Fruit fly (Drosophila melanogaster) whole organism, embryonic: ENCODE measurements around the gene CG17359.

Experiments
- Atf-2 ChIP-seq: fragments of 200-800 bp; sonication (Bioruptor generic); optimal IDR thresholded peaks from 2 replicates; lab custom pipeline; 2016; ENCODE audit warnings: missing biosample characterization, missing genetic modification characterization
- Atf6 ChIP-seq: fragments of 200-800 bp; sonication (Bioruptor generic); IDR thresholded peaks from 2 replicates; pipeline ENCODE4 v1.3.6; 2022; ENCODE audit warnings: missing biosample characterization, missing genetic modification characterization
- Bteb2 ChIP-seq: fragments of 200-800 bp; sonication (Bioruptor generic); optimal IDR thresholded peaks from 2 replicates; lab custom pipeline; 2016; ENCODE audit warnings: missing biosample characterization, missing genetic modification characterization
- C15 ChIP-seq: fragments of 200-800 bp; sonication (Bioruptor generic); IDR thresholded peaks from 3 replicates; pipeline ENCODE4 v1.3.6; 2022; ENCODE audit warnings: missing biosample characterization, missing genetic modification characterization
- CG1024 ChIP-seq: fragments of 200-800 bp; sonication (Bioruptor generic); IDR thresholded peaks from 2 replicates; pipeline ENCODE4 v1.3.6; 2022; ENCODE audit warnings: missing biosample characterization, missing genetic modification characterization
- CG10321 ChIP-seq: fragments of 200-800 bp; sonication (Bioruptor generic); IDR thresholded peaks from 2 replicates; pipeline ENCODE4 v1.3.6; 2022; ENCODE audit warnings: missing biosample characterization, missing genetic modification characterization
- CG10543 ChIP-seq: fragments of 200-800 bp; sonication (Bioruptor generic); optimal IDR thresholded peaks from 3 replicates; lab custom pipeline; 2017; ENCODE audit warnings: missing biosample characterization, mild to moderate bottlenecking, missing genetic modification characterization, moderate library complexity
- CG11696 ChIP-seq: fragments of 200-800 bp; sonication (Bioruptor generic); IDR thresholded peaks from 2 replicates; pipeline ENCODE4 v1.3.6; 2022; ENCODE audit warnings: missing biosample characterization, missing genetic modification characterization
- CG12071 ChIP-seq: fragments of 200-800 bp; sonication (Bioruptor generic); optimal IDR thresholded peaks from 3 replicates; lab custom pipeline; 2018; ENCODE audit warnings: missing biosample characterization, mild to moderate bottlenecking, missing genetic modification characterization
- CG12299 ChIP-seq: fragments of 200-800 bp; sonication (Bioruptor generic); optimal IDR thresholded peaks from 2 replicates; lab custom pipeline; 2018; ENCODE audit warnings: missing biosample characterization, mild to moderate bottlenecking, missing genetic modification characterization
- CG1233 ChIP-seq: fragments of 200-800 bp; sonication (Bioruptor generic); optimal IDR thresholded peaks from 4 replicates; lab custom pipeline; 2018; ENCODE audit warnings: missing biosample characterization, mild to moderate bottlenecking, missing genetic modification characterization
- CG12391 ChIP-seq: fragments of 200-800 bp; sonication (Bioruptor generic); optimal IDR thresholded peaks from 3 replicates; lab custom pipeline; 2018; ENCODE audit warnings: missing biosample characterization, mild to moderate bottlenecking, missing genetic modification characterization, moderate library complexity
- CG12659 ChIP-seq: fragments of 200-800 bp; sonication (Bioruptor generic); optimal IDR thresholded peaks from 3 replicates; lab custom pipeline; 2017; ENCODE audit warnings: mild to moderate bottlenecking, missing biosample characterization, missing genetic modification reagents, missing genetic modification characterization
- CG14050 ChIP-seq: fragments of 200-800 bp; sonication (Bioruptor generic); IDR thresholded peaks from 3 replicates; pipeline ENCODE4 v1.3.6; 2022; ENCODE audit warnings: missing biosample characterization, missing genetic modification characterization
- CG15479 ChIP-seq: fragments of 200-800 bp; sonication (Bioruptor generic); optimal IDR thresholded peaks from 3 replicates; lab custom pipeline; 2019; ENCODE audit warnings: missing biosample characterization, mild to moderate bottlenecking, missing genetic modification characterization, moderate library complexity
- CG15514 ChIP-seq: fragments of 200-800 bp; sonication (Bioruptor generic); optimal IDR thresholded peaks from 3 replicates; lab custom pipeline; 2017; ENCODE audit warnings: missing biosample characterization, missing genetic modification characterization, mild to moderate bottlenecking, moderate library complexity, missing genetic modification reagents
- CG16779 ChIP-seq: fragments of 200-800 bp; sonication (Bioruptor generic); IDR thresholded peaks from 2 replicates; pipeline ENCODE4 v1.3.6; 2022; ENCODE audit warnings: missing biosample characterization, missing genetic modification characterization
- CG2712 ChIP-seq: fragments of 200-800 bp; optimal IDR thresholded peaks from 3 replicates; lab custom pipeline; 2019; ENCODE audit warnings: missing biosample characterization, mild to moderate bottlenecking, missing genetic modification characterization, moderate library complexity
- CG32772 ChIP-seq: fragments of 200-800 bp; sonication (Bioruptor generic); IDR thresholded peaks from 2 replicates; pipeline ENCODE4 v1.3.6; 2022; ENCODE audit warnings: missing biosample characterization, missing genetic modification characterization
- CG4730 ChIP-seq: fragments of 200-800 bp; sonication (Bioruptor generic); IDR thresholded peaks from 2 replicates; pipeline ENCODE4 v1.3.6; 2022; ENCODE audit warnings: missing biosample characterization, missing genetic modification characterization
- CG6175 ChIP-seq: fragments of 200-800 bp; sonication (Bioruptor generic); IDR thresholded peaks from 3 replicates; pipeline ENCODE4 v1.3.6; 2022; ENCODE audit warnings: missing biosample characterization, missing genetic modification characterization
- CG6683 ChIP-seq: fragments of 200-800 bp; sonication (Bioruptor generic); optimal IDR thresholded peaks from 2 replicates; lab custom pipeline; 2017; ENCODE audit warnings: missing biosample characterization, mild to moderate bottlenecking, missing genetic modification characterization, missing genetic modification reagents
- CG9876 ChIP-seq: fragments of 200-800 bp; sonication (Bioruptor generic); optimal IDR thresholded peaks from 2 replicates; lab custom pipeline; 2016; ENCODE audit warnings: missing biosample characterization, missing genetic modification characterization
- CoRest ChIP-seq: fragments of 200-800 bp; sonication (Bioruptor generic); optimal IDR thresholded peaks from 3 replicates; lab custom pipeline; 2018; ENCODE audit warnings: missing biosample characterization, mild to moderate bottlenecking, missing genetic modification characterization, moderate library complexity
- E2f2 ChIP-seq: fragments of 200-800 bp; sonication (Bioruptor generic); IDR thresholded peaks from 2 replicates; pipeline ENCODE4 v1.3.6; 2022; ENCODE audit warnings: missing biosample characterization, missing genetic modification characterization
- ERR ChIP-seq: fragments of 200-800 bp; sonication (Bioruptor generic); optimal IDR thresholded peaks from 2 replicates; lab custom pipeline; 2016; ENCODE audit warnings: missing biosample characterization, missing genetic modification characterization
- Hr78 ChIP-seq, 2 experiments: fragments of 200-800 bp in 1 of 2; fragments of >200 bp in 1 of 2; sonication (Bioruptor generic) in 1 of 2; optimal IDR thresholded peaks; 2 replicates each; lab custom pipeline; 2017 to 2019; ENCODE audit warnings: missing biosample characterization in 2 of 2, missing genetic modification characterization in 2 of 2, mild to moderate bottlenecking in 1 of 2, moderate library complexity in 1 of 2
- Meics ChIP-seq: fragments of 200-800 bp; sonication (Bioruptor generic); optimal IDR thresholded peaks from 2 replicates; lab custom pipeline; 2017; ENCODE audit warnings: missing biosample characterization, mild to moderate bottlenecking, missing genetic modification characterization
- Neu2 ChIP-seq: fragments of 200-800 bp; sonication (Bioruptor generic); optimal IDR thresholded peaks from 3 replicates; lab custom pipeline; 2016; ENCODE audit warnings: missing biosample characterization, missing genetic modification characterization, borderline replicate concordance
- Nf-YC ChIP-seq: fragments of 200-800 bp; optimal IDR thresholded peaks from 3 replicates; lab custom pipeline; 2019; ENCODE audit warnings: missing biosample characterization, mild to moderate bottlenecking, missing genetic modification characterization, moderate library complexity
- Spps ChIP-seq: fragments of 200-800 bp; sonication (Bioruptor generic); optimal IDR thresholded peaks from 2 replicates; lab custom pipeline; 2018; ENCODE audit warnings: missing biosample characterization, mild to moderate bottlenecking, missing genetic modification characterization
- Stat92E ChIP-seq, 3 experiments: fragments of >200 bp in 2 of 3; fragments of 200-800 bp in 1 of 3; sonication (Bioruptor generic) in 1 of 3; optimal IDR thresholded peaks; 2 replicates each; lab custom pipeline; 2017 to 2019; ENCODE audit warnings: missing biosample characterization in 3 of 3, missing genetic modification characterization in 3 of 3, mild to moderate bottlenecking in 1 of 3, moderate library complexity in 1 of 3
- TFAM ChIP-seq: fragments of 200-800 bp; sonication (Bioruptor generic); optimal IDR thresholded peaks from 2 replicates; lab custom pipeline; 2017; ENCODE audit warnings: missing biosample characterization, missing genetic modification characterization, inconsistent platforms
- bab2 ChIP-seq: fragments of 200-800 bp; sonication (Bioruptor generic); optimal IDR thresholded peaks from 2 replicates; lab custom pipeline; 2016; ENCODE audit warnings: missing biosample characterization, missing genetic modification characterization
- caup ChIP-seq: fragments of 200-800 bp; sonication (Bioruptor generic); optimal IDR thresholded peaks from 3 replicates; lab custom pipeline; 2017; ENCODE audit warnings: missing biosample characterization, mild to moderate bottlenecking, missing genetic modification characterization, moderate library complexity; ENCODE audit not compliant: severe bottlenecking
- croc ChIP-seq: fragments of 200-800 bp; sonication (Bioruptor generic); conservative IDR thresholded peaks from 3 replicates; pipeline ENCODE4 v1.3.6; 2022; ENCODE audit warnings: missing biosample characterization, missing genetic modification characterization
- cwo ChIP-seq: fragments of 200-800 bp; sonication (Bioruptor generic); optimal IDR thresholded peaks from 3 replicates; lab custom pipeline; 2017; ENCODE audit warnings: missing biosample characterization, missing genetic modification characterization, mild to moderate bottlenecking, moderate library complexity, missing genetic modification reagents
- da ChIP-seq: fragments of 200-800 bp; sonication (Bioruptor generic); optimal IDR thresholded peaks from 2 replicates; lab custom pipeline; 2016; ENCODE audit warnings: missing biosample characterization, missing genetic modification characterization
- dan ChIP-seq: fragments of 200-800 bp; sonication (Bioruptor generic); IDR thresholded peaks from 2 replicates; pipeline ENCODE4 v1.3.6; 2022; ENCODE audit warnings: missing biosample characterization, missing genetic modification characterization
- dm ChIP-seq: fragments of 200-800 bp; sonication (Bioruptor generic); optimal IDR thresholded peaks from 3 replicates; lab custom pipeline; 2016; ENCODE audit warnings: missing biosample characterization, missing genetic modification characterization
- fd102C ChIP-seq: fragments of 200-800 bp; sonication (Bioruptor generic); optimal IDR thresholded peaks from 2 replicates; lab custom pipeline; 2018; ENCODE audit warnings: missing biosample characterization, mild to moderate bottlenecking, missing genetic modification characterization, moderate library complexity
- gfzf ChIP-seq: fragments of 200-800 bp; sonication (Bioruptor generic); optimal IDR thresholded peaks from 2 replicates; lab custom pipeline; 2016; ENCODE audit warnings: missing biosample characterization, mild to moderate bottlenecking, missing genetic modification characterization, moderate library complexity
- mam ChIP-seq: fragments of 200-800 bp; sonication (Bioruptor generic); optimal IDR thresholded peaks from 3 replicates; lab custom pipeline; 2016; ENCODE audit warnings: missing biosample characterization, missing genetic modification characterization
- ro ChIP-seq: fragments of 200-800 bp; sonication (Bioruptor generic); IDR thresholded peaks from 2 replicates; pipeline ENCODE4 v1.3.6; 2022; ENCODE audit warnings: missing biosample characterization, missing genetic modification characterization
- slbo ChIP-seq: fragments of 200-800 bp; sonication (Bioruptor generic); IDR thresholded peaks from 2 replicates; pipeline ENCODE4 v1.3.6; 2022; ENCODE audit warnings: missing biosample characterization, missing genetic modification characterization
- trh ChIP-seq: fragments of 200-800 bp; sonication (Bioruptor generic); optimal IDR thresholded peaks from 2 replicates; lab custom pipeline; 2016; ENCODE audit warnings: missing biosample characterization, missing genetic modification characterization
- vnd ChIP-seq: fragments of 200-800 bp; sonication (Bioruptor generic); IDR thresholded peaks from 3 replicates; pipeline ENCODE4 v1.3.6; 2022; ENCODE audit warnings: missing biosample characterization, missing genetic modification characterization; ENCODE audit not compliant: partially characterized antibody
- vvl ChIP-seq: fragments of 200-800 bp; sonication (Bioruptor generic); IDR thresholded peaks from 2 replicates; pipeline ENCODE4 v1.3.6; 2022; ENCODE audit warnings: missing biosample characterization, missing genetic modification characterization
- wek ChIP-seq: fragments of 200-800 bp; sonication (Bioruptor generic); optimal IDR thresholded peaks from 3 replicates; lab custom pipeline; 2018; ENCODE audit warnings: missing biosample characterization, mild to moderate bottlenecking, missing genetic modification characterization, moderate library complexity

The CG17359 gene

dm6 chr3L:14004963-14005458, 6.0 kb upstream of the CG17359 start (continued):
- TF ChIP-seq CG9876 (GFP tag; lab: Kevin White, UChicago) (peak; percentile 87), dm (GFP tag; lab: Kevin White, UChicago) (peak; percentile 94), wek (GFP tag; lab: Kevin White, UChicago) (peak; percentile 81), Spps (tag; lab: Kevin White, UChicago) (peak; percentile 58), E2f2 (GFP tag; lab: Robert Waterston, UW) (peak; percentile 78), CG4730 (GFP tag; lab: Robert Waterston, UW) (peak; percentile 91), da (GFP tag; lab: Kevin White, UChicago) (peak; percentile 92), slbo (peak; percentile 98), ro (GFP tag; lab: Robert Waterston, UW) (peak; percentile 70), Nf-YC (peak; percentile 44), CG2712 (tag; lab: Kevin White, UChicago) (peak; percentile 79), CoRest (peak; percentile 96), croc (peak; percentile 85), CG6175 (0 out of 3 replicates have a peak, but pooled peaks have one; percentile 40), CG14050 (GFP tag; lab: Robert Waterston, UW) (peak; percentile 96), Bteb2 (peak; percentile 92), CG12299 (tag; lab: Kevin White, UChicago) (peak; percentile 89), cwo (GFP tag; lab: Kevin White, UChicago) (peak; percentile 91), CG15514 (GFP tag; lab: Kevin White, UChicago) (peak; percentile 91), gfzf (GFP tag; lab: Kevin White, UChicago) (peak; percentile 15), CG16779 (peak; percentile 88), C15 (GFP tag; lab: Robert Waterston, UW) (peak; percentile 83; the same call in 2 of the 3 replicates), caup (GFP tag; lab: Kevin White, UChicago) (peak; percentile 95), Stat92E (GFP tag; optimal IDR thresholded peaks at IDR 0.05; lab: Kevin White, UChicago) (peak in 1 of 3 experiments; percentile 51), CG1024 (GFP tag; lab: Robert Waterston, UW) (peak; percentile 91), CG6683 (GFP tag; lab: Kevin White, UChicago) (peak; percentile 84), Neu2 (GFP tag; lab: Kevin White, UChicago) (peak; percentile 58), vvl (GFP tag; lab: Robert Waterston, UW) (peak; percentile 97), CG10321 (GFP tag; lab: Robert Waterston, UW) (peak; percentile 86), CG12071 (GFP tag; lab: Kevin White, UChicago) (peak; percentile 95), ERR (GFP tag; lab: Kevin White, UChicago) (peak; percentile 94), vnd (GFP tag; lab: Robert Waterston, UW) (no peak), Atf6 (GFP tag; lab: Robert Waterston, UW) (peak; percentile 92), CG1233 (GFP tag; lab: Kevin White, UChicago) (peak; percentile 93), bab2 (GFP tag; lab: Kevin White, UChicago) (peak; percentile 97), fd102C (GFP tag; lab: Kevin White, UChicago) (peak; percentile 3), CG12391 (tag; lab: Kevin White, UChicago) (peak; percentile 94), dan (GFP tag; lab: Robert Waterston, UW) (no peak), CG15479 (GFP tag; lab: Kevin White, UChicago) (no peak), CG10543 (GFP tag; lab: Kevin White, UChicago) (peak; percentile 93), mam (peak; percentile 97), Hr78 (GFP tag; optimal IDR thresholded peaks at IDR 0.05; lab: Kevin White, UChicago) (peak in 1 of 2 experiments; percentile 82), TFAM (peak; percentile 78), trh (GFP tag; lab: Kevin White, UChicago) (peak; percentile 82), CG11696 (GFP tag; lab: Robert Waterston, UW) (peak; percentile 85), Atf-2 (GFP tag; lab: Kevin White, UChicago) (peak; percentile 95), Meics (GFP tag; lab: Kevin White, UChicago) (peak; percentile 94), CG12659 (peak; percentile 96), CG32772 (GFP tag; lab: Robert Waterston, UW) (peak; percentile 95)
